Worm (Caenorhabditis elegans) whole organism, L2 larva: ENCODE measurements around the gene bcl-7.

Experiments
- C34F6.9 ChIP-seq: fragments of 150-350 bp; optimal IDR thresholded peaks from 2 replicates; lab custom pipeline; 2014; ENCODE audit warnings: missing biosample characterization, missing genetic modification characterization
- F13H6.1 ChIP-seq: sonication (generic microtip); optimal IDR thresholded peaks from 2 replicates; lab custom pipeline; 2016; ENCODE audit warnings: missing genetic modification characterization, missing compliant biosample characterization
- R02D3.7 ChIP-seq: fragments of 150-350 bp; optimal IDR thresholded peaks from 2 replicates; lab custom pipeline; 2014; ENCODE audit warnings: missing biosample characterization, missing genetic modification characterization
- ZK546.5 ChIP-seq: sonication (generic microtip); optimal IDR thresholded peaks from 2 replicates; lab custom pipeline; 2017; ENCODE audit warnings: missing biosample characterization, missing genetic modification characterization
- ama-1 ChIP-seq: fragments of 150-350 bp; optimal IDR thresholded peaks from 2 replicates; lab custom pipeline; 2018; ENCODE audit warnings: inconsistent platforms
- blmp-1 ChIP-seq: sonication (generic microtip); optimal IDR thresholded peaks from 2 replicates; lab custom pipeline; 2017; ENCODE audit warnings: missing genetic modification characterization, mild to moderate bottlenecking, missing compliant biosample characterization, antibody characterized with exemption, moderate library complexity; ENCODE audit not compliant: insufficient read depth
- ceh-82 ChIP-seq: fragments of 150-350 bp; optimal IDR thresholded peaks from 2 replicates; lab custom pipeline; 2014; ENCODE audit warnings: missing biosample characterization, missing genetic modification characterization
- crh-2 ChIP-seq: sonication (generic microtip); optimal IDR thresholded peaks from 2 replicates; lab custom pipeline; 2017; ENCODE audit warnings: missing biosample characterization, missing genetic modification characterization
- dmd-4 ChIP-seq: sonication (generic microtip); optimal IDR thresholded peaks from 2 replicates; lab custom pipeline; 2017; ENCODE audit warnings: missing biosample characterization, missing genetic modification characterization
- elt-3 ChIP-seq: sonication (generic microtip); optimal IDR thresholded peaks from 2 replicates; lab custom pipeline; 2017; ENCODE audit warnings: missing biosample characterization, missing genetic modification characterization
- fos-1 ChIP-seq: fragments of 150-350 bp; optimal IDR thresholded peaks from 2 replicates; lab custom pipeline; 2014; ENCODE audit warnings: missing biosample characterization, missing genetic modification characterization
- gmeb-1 ChIP-seq: fragments of 150-350 bp; optimal IDR thresholded peaks from 2 replicates; lab custom pipeline; 2014; ENCODE audit warnings: missing biosample characterization, missing genetic modification characterization
- lin-13 ChIP-seq: fragments of 150-350 bp; optimal IDR thresholded peaks from 2 replicates; lab custom pipeline; 2014; ENCODE audit warnings: missing biosample characterization, missing genetic modification reagents, missing genetic modification characterization
- lin-39 ChIP-seq: fragments of 150-350 bp; optimal IDR thresholded peaks from 2 replicates; lab custom pipeline; 2014; ENCODE audit warnings: missing biosample characterization, missing genetic modification reagents, missing genetic modification characterization
- lsy-2 ChIP-seq, 2 experiments: fragments of 150-350 bp in 1 of 2; sonication (generic microtip) in 1 of 2; optimal IDR thresholded peaks; 2 replicates each; lab custom pipeline; 2014 to 2017; ENCODE audit warnings: missing biosample characterization in 2 of 2, missing genetic modification characterization in 2 of 2
- mab-5 ChIP-seq: fragments of 150-350 bp; optimal IDR thresholded peaks from 2 replicates; lab custom pipeline; 2014; ENCODE audit warnings: missing biosample characterization, missing genetic modification characterization
- mbf-1 ChIP-seq: sonication (generic microtip); optimal IDR thresholded peaks from 2 replicates; lab custom pipeline; 2017; ENCODE audit warnings: missing biosample characterization, missing genetic modification characterization
- mdl-1 ChIP-seq, 2 experiments: fragments of 150-350 bp in 1 of 2; sonication (generic microtip) in 1 of 2; optimal IDR thresholded peaks; 2 replicates each; lab custom pipeline; 2017; ENCODE audit warnings: missing biosample characterization in 2 of 2, missing genetic modification characterization in 2 of 2
- nhr-11 ChIP-seq: fragments of 150-350 bp; optimal IDR thresholded peaks from 2 replicates; lab custom pipeline; 2014; ENCODE audit warnings: missing biosample characterization, missing genetic modification characterization
- nhr-12 ChIP-seq: fragments of 150-350 bp; optimal IDR thresholded peaks from 2 replicates; lab custom pipeline; 2014; ENCODE audit warnings: missing biosample characterization, missing genetic modification characterization
- nhr-21 ChIP-seq: fragments of 150-350 bp; optimal IDR thresholded peaks from 2 replicates; lab custom pipeline; 2014; ENCODE audit warnings: missing biosample characterization, missing genetic modification characterization
- nhr-23 ChIP-seq: fragments of 150-350 bp; optimal IDR thresholded peaks from 2 replicates; lab custom pipeline; 2014; ENCODE audit warnings: missing biosample characterization, missing genetic modification reagents, missing genetic modification characterization
- nhr-237 ChIP-seq: fragments of 150-350 bp; optimal IDR thresholded peaks from 2 replicates; lab custom pipeline; 2014; ENCODE audit warnings: missing biosample characterization, missing genetic modification characterization
- nhr-6 ChIP-seq: fragments of 150-350 bp; optimal IDR thresholded peaks from 2 replicates; lab custom pipeline; 2014; ENCODE audit warnings: missing biosample characterization, missing genetic modification characterization
- nhr-77 ChIP-seq: fragments of 150-350 bp; optimal IDR thresholded peaks from 2 replicates; lab custom pipeline; 2014; ENCODE audit warnings: missing biosample characterization, missing genetic modification characterization
- peb-1 ChIP-seq: fragments of 150-350 bp; optimal IDR thresholded peaks from 2 replicates; lab custom pipeline; 2014; ENCODE audit warnings: missing biosample characterization, missing genetic modification characterization
- sem-4 ChIP-seq: fragments of 150-350 bp; optimal IDR thresholded peaks from 2 replicates; lab custom pipeline; 2014; ENCODE audit warnings: missing biosample characterization, missing genetic modification reagents, missing genetic modification characterization
- skn-1 ChIP-seq: sonication (generic microtip); optimal IDR thresholded peaks from 2 replicates; lab custom pipeline; 2017; ENCODE audit warnings: missing biosample characterization, missing genetic modification characterization
- sma-3 ChIP-seq: sonication (generic microtip); optimal IDR thresholded peaks from 2 replicates; lab custom pipeline; 2016; ENCODE audit warnings: missing genetic modification reagents, missing genetic modification characterization, missing compliant biosample characterization
- snpc-4 ChIP-seq: fragments of 150-350 bp; optimal IDR thresholded peaks from 2 replicates; lab custom pipeline; 2014; ENCODE audit warnings: missing biosample characterization, missing genetic modification characterization
- unc-39 ChIP-seq: fragments of 150-350 bp; optimal IDR thresholded peaks from 2 replicates; lab custom pipeline; 2014; ENCODE audit warnings: missing biosample characterization, missing genetic modification characterization
- unc-55 ChIP-seq: fragments of 150-350 bp; sonication (generic microtip); optimal IDR thresholded peaks from 3 replicates; lab custom pipeline; 2014; ENCODE audit warnings: missing biosample characterization, missing genetic modification reagents, missing genetic modification characterization
- zag-1 ChIP-seq: fragments of 150-350 bp; optimal IDR thresholded peaks from 2 replicates; lab custom pipeline; 2014; ENCODE audit warnings: missing biosample characterization, missing genetic modification characterization
- ztf-11 ChIP-seq: sonication (generic microtip); optimal IDR thresholded peaks from 2 replicates; lab custom pipeline; 2017; ENCODE audit warnings: missing biosample characterization, missing genetic modification characterization
- ztf-4 ChIP-seq: fragments of 150-350 bp; optimal IDR thresholded peaks from 2 replicates; lab custom pipeline; 2014; ENCODE audit warnings: missing biosample characterization, missing genetic modification characterization

The bcl-7 gene

ce11 chrIII:5883517-5883916 lies 42.4 kb upstream of the bcl-7 start:
- TF ChIP-seq lin-39 (tag; lab: Kevin White, UChicago) = no peak
- no peak for TF ChIP-seq mbf-1 (tag; lab: Kevin White, UChicago)
- TF ChIP-seq crh-2 = no peak
- no peak for TF ChIP-seq zag-1 (tag; lab: Kevin White, UChicago)
- TF ChIP-seq unc-55 (GFP tag; lab: Kevin White, UChicago) = no peak
- TF ChIP-seq unc-39 (tag; lab: Kevin White, UChicago) = no peak
- no peak for TF ChIP-seq fos-1 (tag; lab: Kevin White, UChicago)
- TF ChIP-seq mab-5 (tag; lab: Kevin White, UChicago) = no peak
- TF ChIP-seq F13H6.1 = no peak
- TF ChIP-seq sem-4 (tag; lab: Kevin White, UChicago) = no peak
- no peak for TF ChIP-seq sma-3 (GFP tag; lab: Kevin White, UChicago)
- no peak for TF ChIP-seq peb-1 (tag; lab: Kevin White, UChicago)
- TF ChIP-seq lsy-2 (tag; optimal IDR thresholded peaks at IDR 0.05; lab: Kevin White, UChicago) = no peak
- no peak for TF ChIP-seq ztf-4 (tag; lab: Kevin White, UChicago)
- TF ChIP-seq lin-13 (GFP tag; lab: Kevin White, UChicago) = no peak
- TF ChIP-seq mdl-1 (tag; optimal IDR thresholded peaks at IDR 0.05; lab: Kevin White, UChicago) = no peak
- TF ChIP-seq blmp-1 (tag; lab: Kevin White, UChicago) = no peak
- no peak for TF ChIP-seq ZK546.5 (tag; lab: Kevin White, UChicago)
- no peak for TF ChIP-seq nhr-21
- no peak for TF ChIP-seq skn-1

DNA sequence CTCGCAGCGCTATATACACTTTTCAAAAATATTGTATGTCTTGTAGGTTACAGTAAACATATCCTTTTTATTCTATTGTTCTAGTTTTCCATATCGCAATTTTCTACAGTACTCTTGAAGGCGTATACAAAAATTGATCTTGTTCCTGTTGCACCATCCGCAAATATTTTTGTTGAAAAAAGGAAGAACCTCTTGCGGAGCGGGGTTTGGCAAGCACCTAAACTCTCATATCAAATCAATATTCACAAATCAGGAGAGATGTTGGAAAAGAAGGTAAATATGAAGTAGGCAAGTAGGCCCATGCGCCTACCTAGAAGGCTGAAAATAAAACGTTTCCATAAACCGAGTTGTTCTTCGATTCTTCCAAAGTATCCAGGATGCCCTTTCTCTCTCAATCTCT lies 41.9 kb upstream of the bcl-7 start, which contains the start of gene C28H8.5:
C28H8.5 (plus strand) TSS at position 301 of the 400 bp plus-strand sequence.
- TF ChIP-seq ama-1 (lab: Kevin White, UChicago) = no peak
- no peak for TF ChIP-seq mbf-1 (tag; lab: Kevin White, UChicago)
- no peak for TF ChIP-seq nhr-23 (tag; lab: Kevin White, UChicago)
- no peak for TF ChIP-seq nhr-12
- TF ChIP-seq ztf-11 (tag; lab: Kevin White, UChicago) = no peak
- TF ChIP-seq nhr-21 = no peak
- TF ChIP-seq mdl-1 (tag; optimal IDR thresholded peaks at IDR 0.05; lab: Kevin White, UChicago) = no peak
- no peak for TF ChIP-seq ZK546.5 (tag; lab: Kevin White, UChicago)
- TF ChIP-seq F13H6.1 = no peak
- TF ChIP-seq ztf-4 (tag; lab: Kevin White, UChicago) = no peak
- TF ChIP-seq elt-3 (tag; lab: Kevin White, UChicago) = no peak
- TF ChIP-seq nhr-6 (tag; lab: Kevin White, UChicago) = no peak

- TF ChIP-seq skn-1 (no peak), snpc-4 (no peak), nhr-77 (tag; lab: Kevin White, UChicago) (no peak), lin-39 (tag; lab: Kevin White, UChicago) (no peak), nhr-237 (tag; lab: Kevin White, UChicago) (no peak), nhr-21 (no peak), C34F6.9 (tag; lab: Kevin White, UChicago) (no peak), lin-13 (GFP tag; lab: Kevin White, UChicago) (no peak), dmd-4 (tag; lab: Kevin White, UChicago) (no peak), sma-3 (GFP tag; lab: Kevin White, UChicago) (no peak), R02D3.7 (tag; lab: Kevin White, UChicago) (no peak)
Measured at ce11 chrIII:5884459-5884858, 41.4 kb upstream of the bcl-7 start.

- no peak for TF ChIP-seq nhr-77 (tag; lab: Kevin White, UChicago)
- TF ChIP-seq zag-1 (tag; lab: Kevin White, UChicago) = no peak
- no peak for TF ChIP-seq mdl-1 (tag; optimal IDR thresholded peaks at IDR 0.05; lab: Kevin White, UChicago)
- no peak for TF ChIP-seq ceh-82 (tag; lab: Kevin White, UChicago)
- no peak for TF ChIP-seq crh-2
- TF ChIP-seq gmeb-1 = no peak
Measured at ce11 chrIII:5886893-5887292, 39.0 kb upstream of the bcl-7 start, which contains the start of gene C28H8.7. C28H8.7 (minus strand) TSS chrIII:5886993.

ce11 chrIII:5888675-5889074 lies 37.2 kb upstream of the bcl-7 start, which contains the start of gene C28H8.8:
C28H8.8 (minus strand) TSS chrIII:5888775.
- TF ChIP-seq nhr-11 (no peak), nhr-237 (tag; lab: Kevin White, UChicago) (no peak), unc-39 (tag; lab: Kevin White, UChicago) (no peak), fos-1 (tag; lab: Kevin White, UChicago) (no peak), lin-13 (GFP tag; lab: Kevin White, UChicago) (no peak), nhr-6 (tag; lab: Kevin White, UChicago) (no peak), gmeb-1 (no peak)
